Fruit fly (Drosophila melanogaster) whole organism, embryonic: ENCODE measurements around the gene CG6961.

Experiments used
- Abd-B ChIP-seq: fragments of 200-800 bp; sonication (Bioruptor generic); optimal IDR thresholded peaks from 2 replicates; lab custom pipeline; 2018; ENCODE audit warnings: missing biosample characterization, mild to moderate bottlenecking, missing genetic modification characterization, moderate library complexity
- Aef1 ChIP-seq: fragments of 200-800 bp; sonication (Bioruptor generic); IDR thresholded peaks from 3 replicates; pipeline ENCODE4 v1.3.6; 2022; ENCODE audit warnings: missing biosample characterization, missing genetic modification characterization
- CG11723 ChIP-seq: fragments of 200-800 bp; sonication (Bioruptor generic); optimal IDR thresholded peaks from 2 replicates; lab custom pipeline; 2017; ENCODE audit warnings: missing biosample characterization, mild to moderate bottlenecking, missing genetic modification characterization
- CG12659 ChIP-seq: fragments of 200-800 bp; sonication (Bioruptor generic); optimal IDR thresholded peaks from 3 replicates; lab custom pipeline; 2017; ENCODE audit warnings: mild to moderate bottlenecking, missing biosample characterization, missing genetic modification reagents, missing genetic modification characterization
- CG15479 ChIP-seq: fragments of 200-800 bp; sonication (Bioruptor generic); optimal IDR thresholded peaks from 3 replicates; lab custom pipeline; 2019; ENCODE audit warnings: missing biosample characterization, mild to moderate bottlenecking, missing genetic modification characterization, moderate library complexity
- CG15601 ChIP-seq: fragments of 200-800 bp; sonication (Bioruptor generic); optimal IDR thresholded peaks from 3 replicates; lab custom pipeline; 2019; ENCODE audit warnings: missing biosample characterization, mild to moderate bottlenecking, missing genetic modification characterization, moderate library complexity
- CG1602 ChIP-seq: fragments of 200-800 bp; sonication (Bioruptor generic); optimal IDR thresholded peaks from 3 replicates; lab custom pipeline; 2016; ENCODE audit warnings: missing biosample characterization, missing genetic modification characterization
- CG16813 ChIP-seq: fragments of 200-800 bp; sonication (Bioruptor generic); IDR thresholded peaks from 3 replicates; pipeline ENCODE4 v1.3.6; 2022; ENCODE audit warnings: missing biosample characterization, missing genetic modification characterization; ENCODE audit not compliant: partially characterized antibody
- CG16815 ChIP-seq: fragments of 200-800 bp; sonication (Bioruptor generic); optimal IDR thresholded peaks from 3 replicates; lab custom pipeline; 2017; ENCODE audit warnings: missing biosample characterization, mild to moderate bottlenecking, missing genetic modification characterization
- CG18011 ChIP-seq: fragments of 200-800 bp; sonication (Bioruptor generic); optimal IDR thresholded peaks from 2 replicates; lab custom pipeline; 2017; ENCODE audit warnings: missing biosample characterization, missing genetic modification characterization, mild to moderate bottlenecking, moderate library complexity, missing genotype
- CG18476 ChIP-seq: fragments of 200-800 bp; sonication (Bioruptor generic); optimal IDR thresholded peaks from 2 replicates; lab custom pipeline; 2016; ENCODE audit warnings: missing biosample characterization, mild to moderate bottlenecking, missing genetic modification characterization
- CG31441 ChIP-seq: fragments of 200-800 bp; sonication (Bioruptor generic); IDR thresholded peaks from 2 replicates; pipeline ENCODE4 v1.3.6; 2022; ENCODE audit warnings: missing biosample characterization, missing genetic modification characterization
- CG3838 ChIP-seq: fragments of 200-800 bp; sonication (Bioruptor generic); optimal IDR thresholded peaks from 3 replicates; lab custom pipeline; 2016; ENCODE audit warnings: missing biosample characterization, missing genetic modification characterization
- CG7271 ChIP-seq: fragments of 200-800 bp; sonication (Bioruptor generic); optimal IDR thresholded peaks from 2 replicates; lab custom pipeline; 2018; ENCODE audit warnings: missing biosample characterization, mild to moderate bottlenecking, missing genetic modification characterization, moderate library complexity
- CG7357 ChIP-seq: fragments of 200-800 bp; sonication (Bioruptor generic); IDR thresholded peaks from 3 replicates; pipeline ENCODE4 v1.3.6; 2022; ENCODE audit warnings: missing biosample characterization, missing genetic modification characterization
- CG7786 ChIP-seq: fragments of 200-800 bp; sonication (Bioruptor generic); optimal IDR thresholded peaks from 2 replicates; lab custom pipeline; 2016; ENCODE audit warnings: missing biosample characterization, missing genetic modification characterization
- CG7839 ChIP-seq: fragments of 200-800 bp; sonication (Bioruptor generic); optimal IDR thresholded peaks from 3 replicates; lab custom pipeline; 2018; ENCODE audit warnings: missing biosample characterization, mild to moderate bottlenecking, missing genetic modification characterization, moderate library complexity
- Camta ChIP-seq: fragments of 200-800 bp; sonication (Bioruptor generic); optimal IDR thresholded peaks from 2 replicates; lab custom pipeline; 2016; ENCODE audit warnings: missing biosample characterization, missing genetic modification characterization
- CoRest ChIP-seq: fragments of 200-800 bp; sonication (Bioruptor generic); optimal IDR thresholded peaks from 3 replicates; lab custom pipeline; 2018; ENCODE audit warnings: missing biosample characterization, mild to moderate bottlenecking, missing genetic modification characterization, moderate library complexity
- Dfd ChIP-seq, 2 experiments: fragments of >200 bp; optimal IDR thresholded peaks; 2 replicates each; lab custom pipeline; 2017; ENCODE audit warnings: missing biosample characterization in 2 of 2, missing genetic modification characterization in 2 of 2
- Dll ChIP-seq: fragments of 200-800 bp; sonication (Bioruptor generic); IDR thresholded peaks from 4 replicates; pipeline ENCODE4 v1.3.6; 2022; ENCODE audit warnings: missing biosample characterization, missing genetic modification characterization; ENCODE audit not compliant: partially characterized antibody
- Drgx ChIP-seq: fragments of 200-800 bp; sonication (Bioruptor generic); IDR thresholded peaks from 2 replicates; pipeline ENCODE4 v1.3.6; 2022; ENCODE audit warnings: missing biosample characterization, missing genetic modification characterization
- Gug ChIP-seq: fragments of 200-800 bp; sonication (Bioruptor generic); IDR thresholded peaks from 4 replicates; pipeline ENCODE4 v1.3.6; 2022; ENCODE audit warnings: missing biosample characterization, missing genetic modification characterization
- HLH4C ChIP-seq: fragments of 200-800 bp; sonication (Bioruptor generic); IDR thresholded peaks from 3 replicates; pipeline ENCODE4 v1.3.6; 2022; ENCODE audit warnings: missing biosample characterization, missing genetic modification characterization; ENCODE audit not compliant: partially characterized antibody
- HLH54F ChIP-seq: fragments of 200-800 bp; sonication (Bioruptor generic); optimal IDR thresholded peaks from 3 replicates; lab custom pipeline; 2016; ENCODE audit warnings: missing biosample characterization, missing genetic modification characterization
- Hr39 ChIP-seq: fragments of >200 bp; optimal IDR thresholded peaks from 2 replicates; lab custom pipeline; 2017
- NfI ChIP-seq: fragments of 200-800 bp; sonication (Bioruptor generic); optimal IDR thresholded peaks from 3 replicates; lab custom pipeline; 2018; ENCODE audit warnings: missing biosample characterization, mild to moderate bottlenecking, missing genetic modification characterization, moderate library complexity
- Opbp ChIP-seq: fragments of 200-800 bp; sonication (Bioruptor generic); IDR thresholded peaks from 3 replicates; pipeline ENCODE4 v1.3.6; 2022; ENCODE audit warnings: missing biosample characterization, missing genetic modification characterization; ENCODE audit not compliant: partially characterized antibody
- Ssrp ChIP-seq: fragments of 200-800 bp; sonication (Bioruptor generic); optimal IDR thresholded peaks from 2 replicates; lab custom pipeline; 2018; ENCODE audit warnings: missing biosample characterization, mild to moderate bottlenecking, missing genetic modification characterization, moderate library complexity
- Stat92E ChIP-seq, 3 experiments: fragments of >200 bp in 2 of 3; fragments of 200-800 bp in 1 of 3; sonication (Bioruptor generic) in 1 of 3; optimal IDR thresholded peaks; 2 replicates each; lab custom pipeline; 2017 to 2019; ENCODE audit warnings: missing biosample characterization in 3 of 3, missing genetic modification characterization in 3 of 3, mild to moderate bottlenecking in 1 of 3, moderate library complexity in 1 of 3
- bbx ChIP-seq: fragments of 200-800 bp; sonication (Bioruptor generic); IDR thresholded peaks from 2 replicates; pipeline ENCODE4 v1.3.6; 2022; ENCODE audit warnings: missing biosample characterization, missing genetic modification characterization; ENCODE audit not compliant: partially characterized antibody
- bsh ChIP-seq, 2 experiments: fragments of 200-800 bp; sonication (Bioruptor generic); optimal IDR thresholded peaks; 2 replicates each; lab custom pipeline; 2017 to 2018; ENCODE audit warnings: mild to moderate bottlenecking in 2 of 2, missing biosample characterization in 2 of 2, missing genetic modification characterization in 2 of 2, moderate library complexity in 1 of 2
- chif ChIP-seq, 2 experiments: fragments of 200-800 bp; sonication (Bioruptor generic); optimal IDR thresholded peaks; 3 replicates each; lab custom pipeline; 2016; ENCODE audit warnings: missing biosample characterization in 2 of 2, missing genetic modification characterization in 2 of 2
- dimm ChIP-seq: fragments of 200-800 bp; sonication (Bioruptor generic); IDR thresholded peaks from 2 replicates; pipeline ENCODE4 v1.3.6; 2022; ENCODE audit warnings: missing biosample characterization, missing genetic modification characterization
- ems ChIP-seq: fragments of 200-800 bp; sonication (Bioruptor generic); optimal IDR thresholded peaks from 3 replicates; lab custom pipeline; 2016; ENCODE audit warnings: missing biosample characterization, missing genetic modification characterization
- gcm ChIP-seq: fragments of 200-800 bp; sonication (Bioruptor generic); optimal IDR thresholded peaks from 2 replicates; lab custom pipeline; 2019; ENCODE audit warnings: missing biosample characterization, mild to moderate bottlenecking, missing genetic modification characterization, moderate library complexity
- ham ChIP-seq: fragments of 200-800 bp; sonication (Bioruptor generic); IDR thresholded peaks from 2 replicates; pipeline ENCODE4 v1.3.6; 2022; ENCODE audit warnings: missing biosample characterization, missing genetic modification characterization
- ken ChIP-seq: fragments of 200-800 bp; sonication (Bioruptor generic); IDR thresholded peaks from 3 replicates; pipeline ENCODE4 v1.3.6; 2022; ENCODE audit warnings: missing biosample characterization, missing genetic modification characterization
- lbe ChIP-seq: fragments of 200-800 bp; sonication (Bioruptor generic); optimal IDR thresholded peaks from 2 replicates; lab custom pipeline; 2016; ENCODE audit warnings: missing biosample characterization, mild to moderate bottlenecking, missing genetic modification characterization
- sens-2 ChIP-seq: fragments of 200-800 bp; sonication (Bioruptor generic); IDR thresholded peaks from 2 replicates; pipeline ENCODE4 v1.3.6; 2022; ENCODE audit warnings: missing biosample characterization, missing genetic modification characterization
- sima ChIP-seq: fragments of 200-800 bp; sonication (Bioruptor generic); optimal IDR thresholded peaks from 2 replicates; lab custom pipeline; 2016; ENCODE audit warnings: missing biosample characterization, missing genetic modification characterization
- so ChIP-seq: fragments of 200-800 bp; sonication (Bioruptor generic); IDR thresholded peaks from 3 replicates; pipeline ENCODE4 v1.3.6; 2022; ENCODE audit warnings: missing biosample characterization, missing genetic modification characterization
- sug ChIP-seq: fragments of 200-800 bp; optimal IDR thresholded peaks from 2 replicates; lab custom pipeline; 2019; ENCODE audit warnings: missing biosample characterization, mild to moderate bottlenecking, missing genetic modification characterization, moderate library complexity
- tin ChIP-seq: fragments of 200-800 bp; sonication (Bioruptor generic); optimal IDR thresholded peaks from 3 replicates; lab custom pipeline; 2016; ENCODE audit warnings: missing biosample characterization, missing genetic modification characterization
- tna ChIP-seq: fragments of 200-800 bp; sonication (Bioruptor generic); IDR thresholded peaks from 2 replicates; pipeline ENCODE4 v1.3.6; 2022; ENCODE audit warnings: missing biosample characterization, missing genetic modification characterization; ENCODE audit not compliant: partially characterized antibody
- unc-4 ChIP-seq: fragments of 200-800 bp; sonication (Bioruptor generic); IDR thresholded peaks from 2 replicates; pipeline ENCODE4 v1.3.6; 2022; ENCODE audit warnings: missing biosample characterization, missing genetic modification characterization; ENCODE audit not compliant: partially characterized antibody
- unpg ChIP-seq: fragments of 200-800 bp; sonication (Bioruptor generic); optimal IDR thresholded peaks from 3 replicates; lab custom pipeline; 2018; ENCODE audit warnings: missing biosample characterization, mild to moderate bottlenecking, missing genetic modification characterization, moderate library complexity
- vnd ChIP-seq: fragments of 200-800 bp; sonication (Bioruptor generic); IDR thresholded peaks from 3 replicates; pipeline ENCODE4 v1.3.6; 2022; ENCODE audit warnings: missing biosample characterization, missing genetic modification characterization; ENCODE audit not compliant: partially characterized antibody
- vvl ChIP-seq: fragments of 200-800 bp; sonication (Bioruptor generic); IDR thresholded peaks from 2 replicates; pipeline ENCODE4 v1.3.6; 2022; ENCODE audit warnings: missing biosample characterization, missing genetic modification characterization

CG6961 gene

DNA sequence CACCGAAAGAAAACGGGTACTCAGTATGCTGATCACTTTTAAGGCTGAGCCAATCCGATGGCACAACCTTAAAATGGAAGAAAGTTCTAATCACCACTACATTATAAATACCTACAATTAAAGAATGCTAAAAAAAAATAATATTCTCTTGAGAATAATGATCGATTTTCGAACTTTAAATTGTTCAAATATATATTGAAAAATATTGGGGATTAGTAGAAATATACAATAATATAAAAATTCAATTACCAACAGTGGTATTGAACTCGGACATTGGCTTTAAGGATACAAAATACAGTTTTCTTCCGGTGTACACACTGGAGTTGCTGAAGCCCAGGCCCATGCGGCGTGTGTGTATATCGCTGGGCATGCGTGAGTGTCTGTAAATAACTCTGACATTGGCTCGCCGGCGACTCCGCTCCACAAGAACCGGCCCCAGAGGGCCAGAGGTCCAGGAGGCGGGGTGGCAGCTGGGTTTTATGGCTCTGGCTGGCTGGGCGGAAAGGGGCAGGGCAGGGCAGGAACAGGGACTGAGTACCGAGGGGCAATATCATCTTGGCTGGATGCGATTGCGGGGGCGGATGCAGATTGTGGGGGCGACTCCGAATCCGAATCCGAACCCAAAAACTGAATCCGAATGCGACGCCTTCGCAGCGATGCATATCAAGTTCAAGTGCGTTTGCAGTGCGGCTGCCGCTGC, 12.0 kb downstream of the CG6961 start (continued):
- peak; percentile 76 for TF ChIP-seq CG31441
- peak; percentile 54 for TF ChIP-seq CG11723
- no peak for TF ChIP-seq tna (GFP tag; lab: Robert Waterston, UW)
- no peak for TF ChIP-seq sens-2 (GFP tag; lab: Robert Waterston, UW)
- no peak for TF ChIP-seq Dfd (GFP tag; optimal IDR thresholded peaks at IDR 0.05; lab: Kevin White, UChicago)
- no peak for TF ChIP-seq ken (GFP tag; lab: Robert Waterston, UW)
- TF ChIP-seq HLH4C: no peak
- TF ChIP-seq Stat92E (GFP tag; optimal IDR thresholded peaks at IDR 0.05; lab: Kevin White, UChicago): peak in 1 of 3 experiments; percentile 55
- TF ChIP-seq CG1602 (GFP tag; lab: Kevin White, UChicago): peak; percentile 62
- no peak for TF ChIP-seq CG15479 (GFP tag; lab: Kevin White, UChicago)
- no peak for TF ChIP-seq Aef1 (GFP tag; lab: Robert Waterston, UW)
- peak; percentile 38 for TF ChIP-seq NfI
- no peak for TF ChIP-seq Camta (GFP tag; lab: Kevin White, UChicago)
- no peak for TF ChIP-seq Gug (GFP tag; lab: Robert Waterston, UW)
- no peak for TF ChIP-seq dimm (GFP tag; lab: Robert Waterston, UW)
- peak in 1 of 2 experiments; percentile 55 for TF ChIP-seq chif (GFP tag; optimal IDR thresholded peaks at IDR 0.05; lab: Kevin White, UChicago)
- TF ChIP-seq Opbp (GFP tag; lab: Robert Waterston, UW): no peak
- no peak for TF ChIP-seq HLH54F (GFP tag; lab: Kevin White, UChicago)
- peak; percentile 84 to 86 for TF ChIP-seq bsh (GFP tag; optimal IDR thresholded peaks at IDR 0.05; lab: Kevin White, UChicago)
- TF ChIP-seq lbe: peak; percentile 31
- TF ChIP-seq tin (GFP tag; lab: Kevin White, UChicago): peak; percentile 28
- no peak for TF ChIP-seq CG3838 (GFP tag; lab: Kevin White, UChicago)
- peak; percentile 39; the same call in 1 of the 2 replicates for TF ChIP-seq vvl
- TF ChIP-seq CG12659 (GFP tag; lab: Kevin White, UChicago): peak; percentile 43
- peak; percentile 68 for TF ChIP-seq CG16815 (GFP tag; lab: Kevin White, UChicago)
- TF ChIP-seq CG7357 (GFP tag; lab: Robert Waterston, UW): peak; percentile 38; the same call in 1 of the 3 replicates
- TF ChIP-seq unpg: peak; percentile 63
- TF ChIP-seq CoRest: peak; percentile 81
- no peak for TF ChIP-seq so
- TF ChIP-seq Abd-B (GFP tag; lab: Kevin White, UChicago): peak; percentile 54
- peak; percentile 9 for TF ChIP-seq CG7271
- no peak for TF ChIP-seq CG16813 (GFP tag; lab: Robert Waterston, UW)
- no peak for TF ChIP-seq ems
- peak; percentile 85 for TF ChIP-seq Ssrp (tag; lab: Kevin White, UChicago)
- no peak for TF ChIP-seq ham (GFP tag; lab: Robert Waterston, UW)
- no peak for TF ChIP-seq sug (tag; lab: Kevin White, UChicago)
- no peak for TF ChIP-seq sima (GFP tag; lab: Kevin White, UChicago)
- TF ChIP-seq CG18476 (GFP tag; lab: Kevin White, UChicago): peak; percentile 13
- TF ChIP-seq Drgx (GFP tag; lab: Robert Waterston, UW): peak; percentile 64
- no peak for TF ChIP-seq CG18011 (GFP tag; lab: Kevin White, UChicago)
- no peak for TF ChIP-seq CG7786 (GFP tag; lab: Kevin White, UChicago)
- no peak for TF ChIP-seq bbx (GFP tag; lab: Robert Waterston, UW)
- no peak for TF ChIP-seq Dll (GFP tag; lab: Robert Waterston, UW)
- no peak for TF ChIP-seq unc-4 (GFP tag; lab: Robert Waterston, UW)
- peak; percentile 72 for TF ChIP-seq gcm
- peak; percentile 87 for TF ChIP-seq CG15601
- TF ChIP-seq CG7839 (tag; lab: Kevin White, UChicago): peak; percentile 79
- no peak for TF ChIP-seq vnd
- TF ChIP-seq Hr39 (lab: Kevin White, UChicago): no peak
